Fruit fly (Drosophila melanogaster): ENCODE data around the gene Pgant4.

DNA sequence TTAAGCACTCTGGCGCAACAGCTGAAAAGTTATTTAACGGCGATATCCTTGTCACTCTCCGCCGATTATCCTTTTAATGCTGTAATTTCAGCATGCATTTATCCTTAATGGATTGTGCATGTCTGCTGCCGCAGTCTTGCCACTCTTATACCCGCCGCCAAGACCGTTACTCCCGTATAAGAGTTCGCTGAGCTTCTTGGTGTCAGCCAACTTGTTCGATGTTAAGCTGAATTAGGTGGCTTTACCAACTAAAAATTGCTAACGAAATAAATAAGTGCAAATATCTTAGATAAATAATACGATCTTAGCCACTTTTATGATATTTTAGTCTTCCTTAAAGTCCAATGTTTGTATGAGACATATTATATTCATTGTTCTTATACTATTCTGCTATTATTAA, 31.2 kb upstream of the Pgant4 start:
- TF ChIP-seq Pdp1 (GFP tag; optimal IDR thresholded peaks at IDR 0.05) (no peak), CG33213 (GFP tag; optimal IDR thresholded peaks at IDR 0.05) (no peak), br (optimal IDR thresholded peaks at IDR 0.05) (no peak), CG6654 (GFP tag; optimal IDR thresholded peaks at IDR 0.05) (no peak)
